Comparison of ENCODE assay signal across 1 fruit fly cellular context in the genomic region with DNA sequence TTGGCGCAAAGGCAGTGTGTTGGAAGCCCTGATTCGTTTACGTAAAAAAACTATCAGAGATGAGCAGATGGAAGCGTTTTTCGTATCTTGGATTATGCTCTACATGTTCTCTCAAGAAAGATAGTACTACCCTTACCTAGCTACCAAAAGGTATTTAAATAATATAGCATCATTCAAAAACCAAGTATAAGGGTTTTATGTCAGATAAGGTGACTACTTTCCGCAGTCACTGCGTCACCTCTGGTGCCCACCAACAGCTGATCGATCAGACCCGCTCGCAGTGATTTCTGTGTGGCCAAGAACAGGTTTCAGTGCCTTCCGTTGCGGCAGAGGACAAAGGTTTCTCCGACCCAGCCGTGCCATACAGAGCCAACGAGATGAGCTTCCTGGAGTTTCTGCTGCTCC.
TF ChIP-seq lines count a peak whose summit lies in the region.

Gene Eno (minus strand): TSS at position 30 of the 405 bp plus-strand sequence.
Gene CG31937 (plus strand): TSS at position 281 of the 405 bp plus-strand sequence.

TF ChIP-seq in whole organism, embryonic, 481 proteins besides CTCF, POLR2A, EP300 and RAD21 (continued from another document and continues in another):
- TF ChIP-seq CG18599 (GFP tag; optimal IDR thresholded peaks at IDR 0.05; lab: Kevin White, UChicago) (peak; percentile 39), CG2678 (tag; optimal IDR thresholded peaks at IDR 0.05; lab: Kevin White, UChicago) (peak; percentile 61), h (optimal IDR thresholded peaks at IDR 0.05; lab: Kevin White, UChicago) (no peak), CG42726 (GFP tag; IDR thresholded peaks at IDR 0.05; lab: Robert Waterston, UW; ENCODE audit: partially characterized antibody) (no peak), CG13123 (GFP tag; optimal IDR thresholded peaks at IDR 0.05; lab: Kevin White, UChicago) (no peak), CG11085 (GFP tag; IDR thresholded peaks at IDR 0.05; lab: Robert Waterston, UW) (0 out of 2 replicates have a peak, but pooled peaks have one; percentile 20), bsh (GFP tag; optimal IDR thresholded peaks at IDR 0.05; lab: Kevin White, UChicago) (peak; percentile 17 to 24), CG10979 (tag; optimal IDR thresholded peaks at IDR 0.05; lab: Kevin White, UChicago) (peak; percentile 3), CG15269 (tag; optimal IDR thresholded peaks at IDR 0.05; lab: Kevin White, UChicago) (peak; percentile 69), org-1 (GFP tag; optimal IDR thresholded peaks at IDR 0.05; lab: Kevin White, UChicago) (peak; percentile 14), ara (GFP tag; IDR thresholded peaks at IDR 0.05; lab: Robert Waterston, UW) (peak; percentile 68), Ravus (GFP tag; IDR thresholded peaks at IDR 0.05; lab: Robert Waterston, UW) (no peak), vvl (GFP tag; IDR thresholded peaks at IDR 0.05; lab: Robert Waterston, UW) (peak; percentile 54), tx (GFP tag; optimal IDR thresholded peaks at IDR 0.05; lab: Kevin White, UChicago) (no peak), Usf (GFP tag; optimal IDR thresholded peaks at IDR 0.05; lab: Kevin White, UChicago) (no peak), B-H2 (GFP tag; optimal IDR thresholded peaks at IDR 0.05; lab: Kevin White, UChicago) (peak; percentile 69), Myb (GFP tag; optimal IDR thresholded peaks at IDR 0.05; lab: Kevin White, UChicago) (peak; percentile 8), Ets97D (GFP tag; optimal IDR thresholded peaks at IDR 0.05; lab: Kevin White, UChicago) (no peak), crc (GFP tag; optimal IDR thresholded peaks at IDR 0.05; lab: Kevin White, UChicago) (no peak), pb (GFP tag; optimal IDR thresholded peaks at IDR 0.05; lab: Kevin White, UChicago) (no peak), CG32772 (GFP tag; IDR thresholded peaks at IDR 0.05; lab: Robert Waterston, UW) (peak; percentile 41; the same call in 1 of the 2 replicates), lola (GFP tag; optimal IDR thresholded peaks at IDR 0.05; lab: Kevin White, UChicago) (no peak), ems (GFP tag; optimal IDR thresholded peaks at IDR 0.05; lab: Kevin White, UChicago) (no peak), CG14014 (GFP tag; IDR thresholded peaks at IDR 0.05; lab: Robert Waterston, UW) (peak; percentile 56), CG33213 (GFP tag; optimal IDR thresholded peaks at IDR 0.05; lab: Kevin White, UChicago) (no peak), dan (GFP tag; IDR thresholded peaks at IDR 0.05; lab: Robert Waterston, UW) (no peak), insv (GFP tag; optimal IDR thresholded peaks at IDR 0.05; lab: Kevin White, UChicago) (no peak), CG1024 (GFP tag; IDR thresholded peaks at IDR 0.05; lab: Robert Waterston, UW) (no peak), CG8089 (GFP tag; optimal IDR thresholded peaks at IDR 0.05; lab: Kevin White, UChicago) (peak; percentile 40), ssp (GFP tag; IDR thresholded peaks at IDR 0.05; lab: Robert Waterston, UW) (0 out of 2 replicates have a peak, but pooled peaks have one; percentile 29), croc (GFP tag; conservative IDR thresholded peaks at IDR 0.05; lab: Robert Waterston, UW) (0 out of 3 replicates have a peak, but pooled peaks have one; percentile 21), CG12769 (tag; optimal IDR thresholded peaks at IDR 0.05; lab: Kevin White, UChicago) (peak; percentile 76), CG30431 (GFP tag; optimal IDR thresholded peaks at IDR 0.05; lab: Kevin White, UChicago) (no peak), CG17912 (GFP tag; optimal IDR thresholded peaks at IDR 0.05; lab: Kevin White, UChicago) (no peak), prd (optimal IDR thresholded peaks at IDR 0.05; lab: Kevin White, UChicago) (no peak), prd (GFP tag; IDR thresholded peaks at IDR 0.05; lab: Robert Waterston, UW) (peak; percentile 50), Atf3 (GFP tag; optimal IDR thresholded peaks at IDR 0.05; lab: Kevin White, UChicago) (no peak), Gug (GFP tag; IDR thresholded peaks at IDR 0.05; lab: Robert Waterston, UW) (peak; percentile 58; the same call in 3 of the 4 replicates), Atf-2 (GFP tag; optimal IDR thresholded peaks at IDR 0.05; lab: Kevin White, UChicago) (peak; percentile 1), CG3995 (GFP tag; optimal IDR thresholded peaks at IDR 0.05; lab: Kevin White, UChicago) (peak; percentile 98), CG14860 (GFP tag; IDR thresholded peaks at IDR 0.05; lab: Robert Waterston, UW; ENCODE audit: partially characterized antibody) (no peak), gce (GFP tag; IDR thresholded peaks at IDR 0.05; lab: Robert Waterston, UW) (no peak), fd102C (GFP tag; optimal IDR thresholded peaks at IDR 0.05; lab: Kevin White, UChicago) (no peak), CG14965 (GFP tag; optimal IDR thresholded peaks at IDR 0.05; lab: Kevin White, UChicago; ENCODE audit: borderline replicate concordance) (no peak), bcd (GFP tag; optimal IDR thresholded peaks at IDR 0.05; lab: Kevin White, UChicago) (peak; percentile 52), Dll (GFP tag; IDR thresholded peaks at IDR 0.05; lab: Robert Waterston, UW; ENCODE audit: partially characterized antibody) (0 out of 4 replicates have a peak, but pooled peaks have one; percentile 32), GATAe (GFP tag; conservative IDR thresholded peaks at IDR 0.05; lab: Robert Waterston, UW) (no peak), CG17802 (tag; optimal IDR thresholded peaks at IDR 0.05; lab: Kevin White, UChicago) (no peak), CG13424 (tag; optimal IDR thresholded peaks at IDR 0.05; lab: Kevin White, UChicago) (peak; percentile 50), az2 (GFP tag; optimal IDR thresholded peaks at IDR 0.05; lab: Kevin White, UChicago) (no peak), CG7786 (GFP tag; optimal IDR thresholded peaks at IDR 0.05; lab: Kevin White, UChicago) (peak; percentile 67), CG7928 (GFP tag; optimal IDR thresholded peaks at IDR 0.05; lab: Kevin White, UChicago) (peak; percentile 89), seq (GFP tag; IDR thresholded peaks at IDR 0.05; lab: Robert Waterston, UW) (no peak), CG11723 (GFP tag; optimal IDR thresholded peaks at IDR 0.05; lab: Kevin White, UChicago) (no peak), CG31365 (tag; optimal IDR thresholded peaks at IDR 0.05; lab: Kevin White, UChicago) (no peak), Scr (GFP tag; IDR thresholded peaks at IDR 0.05; lab: Robert Waterston, UW; ENCODE audit: partially characterized antibody) (no peak), Stat92E (GFP tag; optimal IDR thresholded peaks at IDR 0.05; lab: Kevin White, UChicago) (no peak), dati (GFP tag; IDR thresholded peaks at IDR 0.05; lab: Robert Waterston, UW) (no peak), CG17359 (tag; optimal IDR thresholded peaks at IDR 0.05; lab: Kevin White, UChicago) (no peak), row (GFP tag; IDR thresholded peaks at IDR 0.05; lab: Robert Waterston, UW) (peak; percentile 94), Hr3 (GFP tag; optimal IDR thresholded peaks at IDR 0.05; lab: Kevin White, UChicago) (peak; percentile 32), Neu2 (GFP tag; optimal IDR thresholded peaks at IDR 0.05; lab: Kevin White, UChicago; ENCODE audit: borderline replicate concordance) (no peak), CG11696 (GFP tag; IDR thresholded peaks at IDR 0.05; lab: Robert Waterston, UW) (no peak), Asciz (GFP tag; optimal IDR thresholded peaks at IDR 0.05; lab: Kevin White, UChicago) (peak; percentile 25), tna (GFP tag; IDR thresholded peaks at IDR 0.05; lab: Robert Waterston, UW; ENCODE audit: partially characterized antibody) (no peak), H15 (GFP tag; IDR thresholded peaks at IDR 0.05; lab: Robert Waterston, UW) (peak; percentile 46; the same call in 1 of the 3 replicates), E2f2 (GFP tag; IDR thresholded peaks at IDR 0.05; lab: Robert Waterston, UW) (peak; percentile 68), cg (GFP tag; optimal IDR thresholded peaks at IDR 0.05; lab: Kevin White, UChicago) (no peak), CG4707 (GFP tag; optimal IDR thresholded peaks at IDR 0.05; lab: Kevin White, UChicago) (no peak), Six4 (GFP tag; optimal IDR thresholded peaks at IDR 0.05; lab: Kevin White, UChicago) (no peak), ab (GFP tag; optimal IDR thresholded peaks at IDR 0.05; lab: Kevin White, UChicago) (no peak), CG17568 (GFP tag; optimal IDR thresholded peaks at IDR 0.05; lab: Kevin White, UChicago) (no peak), CG16813 (GFP tag; IDR thresholded peaks at IDR 0.05; lab: Robert Waterston, UW; ENCODE audit: partially characterized antibody) (no peak), bowl (GFP tag; IDR thresholded peaks at IDR 0.05; lab: Robert Waterston, UW) (no peak), Deaf1 (tag; optimal IDR thresholded peaks at IDR 0.05; lab: Kevin White, UChicago) (no peak), sug (tag; optimal IDR thresholded peaks at IDR 0.05; lab: Kevin White, UChicago) (peak; percentile 68), HLH54F (GFP tag; optimal IDR thresholded peaks at IDR 0.05; lab: Kevin White, UChicago) (peak; percentile 51), lmd (GFP tag; IDR thresholded peaks at IDR 0.05; lab: Robert Waterston, UW) (peak; percentile 60), CG5180 (GFP tag; optimal IDR thresholded peaks at IDR 0.05; lab: Kevin White, UChicago) (peak; percentile 87), ewg (GFP tag; optimal IDR thresholded peaks at IDR 0.05; lab: Kevin White, UChicago) (no peak), CG1233 (GFP tag; optimal IDR thresholded peaks at IDR 0.05; lab: Kevin White, UChicago) (no peak), Spps (tag; optimal IDR thresholded peaks at IDR 0.05; lab: Kevin White, UChicago) (no peak), dpn (GFP tag; optimal IDR thresholded peaks at IDR 0.05; lab: Kevin White, UChicago) (peak; percentile 12 to 39), CG6791 (GFP tag; IDR thresholded peaks at IDR 0.05; lab: Robert Waterston, UW; ENCODE audit: partially characterized antibody) (no peak), CG11398 (GFP tag; optimal IDR thresholded peaks at IDR 0.05; lab: Kevin White, UChicago) (no peak), Antp (GFP tag; optimal IDR thresholded peaks at IDR 0.05; lab: Kevin White, UChicago) (peak; percentile 26), CG9797 (GFP tag; optimal IDR thresholded peaks at IDR 0.05; lab: Kevin White, UChicago) (no peak), CG32767 (GFP tag; IDR thresholded peaks at IDR 0.05; lab: Robert Waterston, UW) (no peak), gfzf (GFP tag; optimal IDR thresholded peaks at IDR 0.05; lab: Kevin White, UChicago) (peak; percentile 15), mam (GFP tag; optimal IDR thresholded peaks at IDR 0.05; lab: Kevin White, UChicago) (peak; percentile 59), br (optimal IDR thresholded peaks at IDR 0.05; lab: Kevin White, UChicago) (no peak), HLHmδ (GFP tag; optimal IDR thresholded peaks at IDR 0.05; lab: Kevin White, UChicago) (no peak), bigmax (GFP tag; optimal IDR thresholded peaks at IDR 0.05; lab: Kevin White, UChicago) (no peak), ci (GFP tag; IDR thresholded peaks at IDR 0.05; lab: Robert Waterston, UW) (peak; percentile 63; the same call in 2 of the 3 replicates), btn (GFP tag; optimal IDR thresholded peaks at IDR 0.05; lab: Kevin White, UChicago) (no peak), Meics (GFP tag; optimal IDR thresholded peaks at IDR 0.05; lab: Kevin White, UChicago) (peak; percentile 61), CG11560 (tag; IDR thresholded peaks at IDR 0.05; lab: Robert Waterston, UW) (no peak), cato (GFP tag; optimal IDR thresholded peaks at IDR 0.05; lab: Kevin White, UChicago; ENCODE audit: borderline replicate concordance) (no peak), tll (GFP tag; optimal IDR thresholded peaks at IDR 0.05; lab: Kevin White, UChicago) (no peak), nerfin-2 (GFP tag; IDR thresholded peaks at IDR 0.05; lab: Robert Waterston, UW; ENCODE audit: partially characterized antibody) (no peak), ap (GFP tag; IDR thresholded peaks at IDR 0.05; lab: Robert Waterston, UW) (no peak), Hmr (GFP tag; optimal IDR thresholded peaks at IDR 0.05; lab: Kevin White, UChicago) (peak; percentile 65), H2.0 (GFP tag; IDR thresholded peaks at IDR 0.05; lab: Robert Waterston, UW) (peak; percentile 16; the same call in 1 of the 2 replicates), Nf-YB (GFP tag; optimal IDR thresholded peaks at IDR 0.05; lab: Kevin White, UChicago) (no peak), CG31441 (GFP tag; IDR thresholded peaks at IDR 0.05; lab: Robert Waterston, UW) (peak; percentile 50; the same call in 1 of the 2 replicates), rib (GFP tag; IDR thresholded peaks at IDR 0.05; lab: Robert Waterston, UW) (no peak), CG14441 (GFP tag; IDR thresholded peaks at IDR 0.05; lab: Robert Waterston, UW) (peak; percentile 69), Trl (optimal IDR thresholded peaks at IDR 0.05; lab: Kevin White, UChicago) (no peak), Trl (GFP tag; optimal IDR thresholded peaks at IDR 0.05; lab: Kevin White, UChicago) (no peak), CG7963 (GFP tag; IDR thresholded peaks at IDR 0.05; lab: Robert Waterston, UW; ENCODE audit: partially characterized antibody) (no peak), D19A (tag; optimal IDR thresholded peaks at IDR 0.05; lab: Kevin White, UChicago) (no peak), CG7556 (GFP tag; optimal IDR thresholded peaks at IDR 0.05; lab: Kevin White, UChicago) (peak; percentile 37), stc (GFP tag; IDR thresholded peaks at IDR 0.05; lab: Robert Waterston, UW) (no peak), CG4404 (GFP tag; IDR thresholded peaks at IDR 0.05; lab: Robert Waterston, UW) (peak; percentile 33; the same call in 1 of the 2 replicates), CG12942 (GFP tag; optimal IDR thresholded peaks at IDR 0.05; lab: Kevin White, UChicago) (peak; percentile 11), Hr51 (GFP tag; optimal IDR thresholded peaks at IDR 0.05; lab: Kevin White, UChicago) (peak in 1 of 2 experiments; percentile 28), lilli (GFP tag; optimal IDR thresholded peaks at IDR 0.05; lab: Kevin White, UChicago) (peak; percentile 59), Sry-β (GFP tag; optimal IDR thresholded peaks at IDR 0.05; lab: Kevin White, UChicago) (peak; percentile 90), pfk (GFP tag; optimal IDR thresholded peaks at IDR 0.05; lab: Kevin White, UChicago) (no peak), ham (GFP tag; IDR thresholded peaks at IDR 0.05; lab: Robert Waterston, UW) (no peak), CG8359 (GFP tag; optimal IDR thresholded peaks at IDR 0.05; lab: Kevin White, UChicago; ENCODE audit: borderline replicate concordance) (no peak), usp (GFP tag; optimal IDR thresholded peaks at IDR 0.05; lab: Kevin White, UChicago) (no peak), sc (optimal IDR thresholded peaks at IDR 0.05; lab: Kevin White, UChicago) (no peak), sc (GFP tag; optimal IDR thresholded peaks at IDR 0.05; lab: Kevin White, UChicago) (no peak), Eip74EF (GFP tag; optimal IDR thresholded peaks at IDR 0.05; lab: Kevin White, UChicago) (no peak), CG30403 (GFP tag; optimal IDR thresholded peaks at IDR 0.05; lab: Kevin White, UChicago) (peak; percentile 63)
